Worm (Caenorhabditis elegans) whole organism, L3 larva: ENCODE data around the gene him-8.

ENCODE experiments used
- aly-2 ChIP-seq: fragments of 150-350 bp; optimal IDR thresholded peaks from 2 replicates; lab custom pipeline; 2014; ENCODE audit warnings: missing biosample characterization, missing genetic modification characterization
- egl-27 ChIP-seq: sonication (generic microtip); optimal IDR thresholded peaks from 4 replicates; lab custom pipeline; 2017; ENCODE audit warnings: missing biosample characterization, missing genetic modification reagents, missing genetic modification characterization
- lin-15B ChIP-seq: fragments of 150-350 bp; optimal IDR thresholded peaks from 2 replicates; lab custom pipeline; 2014; ENCODE audit warnings: missing biosample characterization, missing genetic modification characterization
- nhr-23 ChIP-seq: fragments of 150-350 bp; optimal IDR thresholded peaks from 2 replicates; lab custom pipeline; 2014; ENCODE audit warnings: missing biosample characterization, missing genetic modification reagents, missing genetic modification characterization
- nhr-43 ChIP-seq: sonication (generic microtip); optimal IDR thresholded peaks from 2 replicates; lab custom pipeline; 2016; ENCODE audit warnings: mild to moderate bottlenecking, missing genetic modification characterization, missing compliant biosample characterization; ENCODE audit not compliant: poor library complexity, severe bottlenecking
- nhr-77 ChIP-seq: fragments of 150-350 bp; optimal IDR thresholded peaks from 2 replicates; lab custom pipeline; 2014; ENCODE audit warnings: missing biosample characterization, missing genetic modification characterization
- pha-4 ChIP-seq: fragments of 150-350 bp; optimal IDR thresholded peaks from 2 replicates; lab custom pipeline; 2014; ENCODE audit warnings: missing biosample characterization, missing genetic modification reagents, missing genetic modification characterization
- skn-1 ChIP-seq: fragments of 150-350 bp; optimal IDR thresholded peaks from 2 replicates; lab custom pipeline; 2014; ENCODE audit warnings: missing biosample characterization, missing genetic modification characterization
- snpc-4 ChIP-seq: fragments of 150-350 bp; optimal IDR thresholded peaks from 2 replicates; lab custom pipeline; 2014; ENCODE audit warnings: missing biosample characterization, missing genetic modification characterization
- ztf-4 ChIP-seq: fragments of 150-350 bp; optimal IDR thresholded peaks from 2 replicates; lab custom pipeline; 2014; ENCODE audit warnings: missing biosample characterization, missing genetic modification characterization

DNA sequence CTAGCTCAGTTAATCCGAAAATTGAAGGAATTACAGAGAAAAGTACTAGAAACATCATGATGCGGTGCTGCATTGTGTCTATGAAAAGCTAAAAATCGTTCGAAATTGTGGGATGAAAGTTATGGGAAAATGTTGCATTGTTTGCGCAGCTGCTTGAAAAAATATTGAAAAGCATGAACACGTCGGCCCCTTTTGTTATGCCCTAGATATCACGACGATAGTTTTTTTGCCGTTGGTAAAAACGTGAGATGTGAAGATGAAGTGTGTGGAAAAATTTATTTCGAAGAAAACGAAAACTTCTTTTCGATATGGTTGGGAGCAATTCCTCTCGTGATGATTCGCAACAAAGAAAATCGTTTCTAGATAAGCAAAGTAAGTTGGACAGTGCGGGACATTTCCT, 28.9 kb downstream of the him-8 start, which contains the start of the genes C43F9.5 and nkb-2:
- TF ChIP-seq ztf-4 (tag; lab: Kevin White, UChicago) (no peak), nhr-77 (no peak), nhr-23 (tag; lab: Kevin White, UChicago) (no peak), lin-15B (tag; lab: Kevin White, UChicago) (no peak), snpc-4 (tag; lab: Kevin White, UChicago) (no peak), pha-4 (tag; lab: Kevin White, UChicago) (no peak), skn-1 (tag; lab: Kevin White, UChicago) (no peak), nhr-43 (no peak), aly-2 (tag; lab: Kevin White, UChicago) (no peak), egl-27 (no peak)
